Worm (Caenorhabditis elegans) whole organism, L3 larva: ENCODE data around the gene F54E7.9.

Experiments
- R02D3.7 ChIP-seq: fragments of 150-350 bp; optimal IDR thresholded peaks from 2 replicates; lab custom pipeline; 2014; ENCODE audit warnings: missing biosample characterization, missing genetic modification characterization
- ZK546.5 ChIP-seq: sonication (generic microtip); optimal IDR thresholded peaks from 2 replicates; lab custom pipeline; 2017; ENCODE audit warnings: missing biosample characterization, missing genetic modification characterization
- aly-2 ChIP-seq: fragments of 150-350 bp; optimal IDR thresholded peaks from 2 replicates; lab custom pipeline; 2014; ENCODE audit warnings: missing biosample characterization, missing genetic modification characterization
- ama-1 ChIP-seq: fragments of 150-350 bp; optimal IDR thresholded peaks from 2 replicates; lab custom pipeline; 2018
- ceh-28 ChIP-seq: fragments of 150-350 bp; optimal IDR thresholded peaks from 2 replicates; lab custom pipeline; 2014; ENCODE audit warnings: missing biosample characterization, missing genetic modification reagents, missing genetic modification characterization
- ceh-9 ChIP-seq: sonication (generic microtip); optimal IDR thresholded peaks from 2 replicates; lab custom pipeline; 2018; ENCODE audit warnings: missing biosample characterization, missing genetic modification characterization
- egl-27 ChIP-seq: sonication (generic microtip); optimal IDR thresholded peaks from 4 replicates; lab custom pipeline; 2017; ENCODE audit warnings: missing biosample characterization, missing genetic modification reagents, missing genetic modification characterization
- elt-2 ChIP-seq: sonication (generic microtip); optimal IDR thresholded peaks from 2 replicates; lab custom pipeline; 2016; ENCODE audit warnings: missing genetic modification reagents, mild to moderate bottlenecking, missing genetic modification characterization, missing compliant biosample characterization
- elt-3 ChIP-seq, 3 experiments: fragments of 150-350 bp in 1 of 3; sonication (generic microtip) in 2 of 3; optimal IDR thresholded peaks; 2 replicates in 2 of 3; 4 replicates in 1 of 3; lab custom pipeline; 2014 to 2017; ENCODE audit warnings: missing biosample characterization in 3 of 3, missing genetic modification characterization in 3 of 3
- fos-1 ChIP-seq: fragments of 150-350 bp; optimal IDR thresholded peaks from 2 replicates; lab custom pipeline; 2014; ENCODE audit warnings: missing biosample characterization, missing genetic modification characterization
- hmg-11 ChIP-seq: sonication (generic microtip); optimal IDR thresholded peaks from 2 replicates; lab custom pipeline; 2016; ENCODE audit warnings: missing genetic modification characterization, missing compliant biosample characterization
- jun-1 ChIP-seq: fragments of 150-350 bp; optimal IDR thresholded peaks from 2 replicates; lab custom pipeline; 2014; ENCODE audit warnings: missing biosample characterization, missing genetic modification reagents, missing genetic modification characterization
- lin-15B ChIP-seq: fragments of 150-350 bp; optimal IDR thresholded peaks from 2 replicates; lab custom pipeline; 2014; ENCODE audit warnings: missing biosample characterization, missing genetic modification characterization
- lin-39 ChIP-seq: fragments of 150-350 bp; optimal IDR thresholded peaks from 2 replicates; lab custom pipeline; 2018; ENCODE audit warnings: missing biosample characterization, missing genetic modification reagents, missing genetic modification characterization
- lsy-12 ChIP-seq: sonication (generic microtip); optimal IDR thresholded peaks from 2 replicates; lab custom pipeline; 2016; ENCODE audit warnings: mild to moderate bottlenecking, missing genetic modification characterization, missing compliant biosample characterization
- mdl-1 ChIP-seq: fragments of 150-350 bp; optimal IDR thresholded peaks from 2 replicates; lab custom pipeline; 2014; ENCODE audit warnings: missing biosample characterization, missing genetic modification characterization
- nfya-1 ChIP-seq: sonication (generic microtip); optimal IDR thresholded peaks from 2 replicates; lab custom pipeline; 2017; ENCODE audit warnings: missing genetic modification characterization, mild to moderate bottlenecking, missing compliant biosample characterization, antibody characterized with exemption, moderate library complexity; ENCODE audit not compliant: insufficient read depth
- nhr-11 ChIP-seq: fragments of 150-350 bp; optimal IDR thresholded peaks from 2 replicates; lab custom pipeline; 2014; ENCODE audit warnings: missing biosample characterization, missing genetic modification characterization
- nhr-12 ChIP-seq: fragments of 150-350 bp; optimal IDR thresholded peaks from 2 replicates; lab custom pipeline; 2014; ENCODE audit warnings: missing biosample characterization, missing genetic modification characterization
- nhr-23 ChIP-seq: fragments of 150-350 bp; optimal IDR thresholded peaks from 2 replicates; lab custom pipeline; 2014; ENCODE audit warnings: missing biosample characterization, missing genetic modification reagents, missing genetic modification characterization
- nhr-237 ChIP-seq: fragments of 150-350 bp; optimal IDR thresholded peaks from 2 replicates; lab custom pipeline; 2014; ENCODE audit warnings: missing biosample characterization, missing genetic modification characterization
- nhr-25 ChIP-seq: sonication (generic microtip); optimal IDR thresholded peaks from 2 replicates; lab custom pipeline; 2017; ENCODE audit warnings: missing biosample characterization, missing genetic modification characterization
- nhr-43 ChIP-seq: sonication (generic microtip); optimal IDR thresholded peaks from 2 replicates; lab custom pipeline; 2016; ENCODE audit warnings: mild to moderate bottlenecking, missing genetic modification characterization, missing compliant biosample characterization; ENCODE audit not compliant: poor library complexity, severe bottlenecking
- nhr-77 ChIP-seq: fragments of 150-350 bp; optimal IDR thresholded peaks from 2 replicates; lab custom pipeline; 2014; ENCODE audit warnings: missing biosample characterization, missing genetic modification characterization
- pha-4 ChIP-seq: fragments of 150-350 bp; optimal IDR thresholded peaks from 2 replicates; lab custom pipeline; 2014; ENCODE audit warnings: missing biosample characterization, missing genetic modification reagents, missing genetic modification characterization
- pqm-1 ChIP-seq: fragments of 150-350 bp; optimal IDR thresholded peaks from 2 replicates; lab custom pipeline; 2017; ENCODE audit warnings: missing biosample characterization, missing genetic modification characterization, inconsistent platforms
- sea-2 ChIP-seq: fragments of 150-350 bp; sonication (generic microtip); optimal IDR thresholded peaks from 4 replicates; lab custom pipeline; 2014; ENCODE audit warnings: missing biosample characterization, missing genetic modification reagents, missing genetic modification characterization
- skn-1 ChIP-seq: fragments of 150-350 bp; optimal IDR thresholded peaks from 2 replicates; lab custom pipeline; 2014; ENCODE audit warnings: missing biosample characterization, missing genetic modification characterization
- tbx-2 ChIP-seq: sonication (generic microtip); optimal IDR thresholded peaks from 2 replicates; lab custom pipeline; 2016; ENCODE audit warnings: mild to moderate bottlenecking, missing genetic modification characterization, missing compliant biosample characterization
- unc-39 ChIP-seq: sonication (generic microtip); optimal IDR thresholded peaks from 4 replicates; lab custom pipeline; 2017; ENCODE audit warnings: missing biosample characterization, missing genetic modification characterization
- unc-62 ChIP-seq: fragments of 150-350 bp; sonication (generic microtip); optimal IDR thresholded peaks from 4 replicates; lab custom pipeline; 2014; ENCODE audit warnings: missing biosample characterization, missing genetic modification reagents, missing genetic modification characterization
- zag-1 ChIP-seq: fragments of 150-350 bp; optimal IDR thresholded peaks from 2 replicates; lab custom pipeline; 2014; ENCODE audit warnings: missing biosample characterization, missing genetic modification characterization
- ztf-4 ChIP-seq: fragments of 150-350 bp; optimal IDR thresholded peaks from 2 replicates; lab custom pipeline; 2014; ENCODE audit warnings: missing biosample characterization, missing genetic modification characterization

The F54E7.9 gene

DNA sequence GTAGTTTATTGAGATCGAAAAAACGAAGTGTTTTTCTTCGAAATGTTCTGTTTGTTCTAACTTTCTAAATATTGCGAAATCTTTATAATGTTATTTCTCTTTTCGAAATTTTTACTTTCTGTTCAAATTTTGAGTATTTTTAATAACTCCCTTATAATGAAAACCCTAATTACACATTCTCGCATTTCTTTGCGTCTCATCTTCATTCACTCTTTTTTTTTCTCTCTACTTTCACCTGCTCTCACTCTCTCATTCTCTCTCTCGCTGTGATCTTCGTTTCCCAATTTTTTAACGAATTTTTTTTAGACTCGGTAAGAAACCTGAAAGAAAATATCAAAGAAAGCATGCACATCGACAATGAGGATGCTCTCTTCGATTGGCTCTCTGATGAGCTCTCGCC, 33.6 kb upstream of the F54E7.9 start, which contains the start of gene rbm-26:
TSS of gene rbm-26 (plus strand) at position 301 of the 400 bp plus-strand sequence.
- TF ChIP-seq pha-4 (tag; lab: Kevin White, UChicago) = peak; percentile 8
- no peak for TF ChIP-seq nhr-237 (tag; lab: Kevin White, UChicago)
- TF ChIP-seq ZK546.5 (tag; lab: Kevin White, UChicago) = no peak
- TF ChIP-seq elt-2 (tag; lab: Kevin White, UChicago) = no peak

ce11 chrIII:5710676-5711075, 33.0 kb upstream of the F54E7.9 start:
- TF ChIP-seq lsy-12 (peak; percentile 63), nhr-11 (tag; lab: Kevin White, UChicago) (no peak), jun-1 (tag; lab: Kevin White, UChicago) (no peak), pqm-1 (tag; lab: Kevin White, UChicago) (peak; percentile 49), hmg-11 (tag; lab: Kevin White, UChicago) (peak; percentile 5), lin-15B (tag; lab: Kevin White, UChicago) (peak; percentile 55), egl-27 (tag; lab: Kevin White, UChicago) (no peak), ama-1 (lab: Kevin White, UChicago) (peak; percentile 45), R02D3.7 (tag; lab: Kevin White, UChicago) (no peak), unc-62 (GFP tag; lab: Kevin White, UChicago) (peak; percentile 40), nhr-43 (tag; lab: Kevin White, UChicago) (peak; percentile 81), lin-39 (tag; lab: Kevin White, UChicago) (peak; percentile 40), elt-2 (tag; lab: Kevin White, UChicago) (peak; percentile 58), ZK546.5 (tag; lab: Kevin White, UChicago) (no peak), nfya-1 (tag; lab: Kevin White, UChicago) (peak; percentile 95), skn-1 (tag; lab: Kevin White, UChicago) (peak; percentile 18), nhr-25 (tag; lab: Kevin White, UChicago) (peak; percentile 66), nhr-23 (peak; percentile 86), tbx-2 (tag; lab: Kevin White, UChicago) (no peak), aly-2 (no peak), mdl-1 (tag; lab: Kevin White, UChicago) (no peak), pha-4 (tag; lab: Kevin White, UChicago) (no peak), nhr-77 (tag; lab: Kevin White, UChicago) (no peak), ceh-28 (tag; lab: Kevin White, UChicago) (peak; percentile 28)
- TF ChIP-seq, all 47 proteins: peak for 14

DNA sequence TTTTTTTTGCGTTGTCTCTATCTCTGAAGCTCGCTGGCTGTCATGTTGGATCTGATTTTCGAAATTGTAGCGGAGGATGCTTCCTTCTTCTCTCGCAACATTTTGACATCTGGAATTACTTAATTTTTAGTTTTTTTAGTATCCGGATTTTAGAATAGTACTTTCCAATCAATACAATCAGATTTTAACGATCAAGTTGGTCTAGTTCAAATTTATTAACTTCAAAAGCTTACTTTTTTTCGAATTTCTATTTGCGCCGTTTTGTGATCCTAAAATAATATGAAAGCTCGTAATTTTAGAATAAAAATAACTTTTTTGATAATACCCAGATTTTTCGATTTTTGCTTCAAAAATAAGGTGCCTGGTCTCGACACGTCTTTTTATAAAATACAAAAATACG, 32.4 kb upstream of the F54E7.9 start, which contains the start of gene B0336.12:
TSS of gene B0336.12 (minus strand) at position 101 of the 400 bp plus-strand sequence.
- no peak for TF ChIP-seq fos-1 (tag; lab: Kevin White, UChicago)
- TF ChIP-seq nhr-237 (tag; lab: Kevin White, UChicago) = no peak
- no peak for TF ChIP-seq sea-2 (GFP tag; lab: Kevin White, UChicago)
- TF ChIP-seq jun-1 (tag; lab: Kevin White, UChicago) = no peak
- TF ChIP-seq ceh-9 = no peak
- no peak for TF ChIP-seq ztf-4 (tag; lab: Kevin White, UChicago)
- no peak for TF ChIP-seq nhr-12 (tag; lab: Kevin White, UChicago)
- no peak for TF ChIP-seq elt-3 (tag; optimal IDR thresholded peaks at IDR 0.05; lab: Kevin White, UChicago)
- TF ChIP-seq hmg-11 (tag; lab: Kevin White, UChicago) = no peak
- TF ChIP-seq unc-39 (tag; lab: Kevin White, UChicago) = no peak
- TF ChIP-seq nhr-43 (tag; lab: Kevin White, UChicago) = no peak
- no peak for TF ChIP-seq skn-1 (tag; lab: Kevin White, UChicago)
- no peak for TF ChIP-seq lin-15B (tag; lab: Kevin White, UChicago)
- no peak for TF ChIP-seq zag-1
- no peak for TF ChIP-seq pqm-1 (tag; lab: Kevin White, UChicago)
- no peak for TF ChIP-seq mdl-1 (tag; lab: Kevin White, UChicago)
- TF ChIP-seq egl-27 (tag; lab: Kevin White, UChicago) = no peak
- TF ChIP-seq R02D3.7 (tag; lab: Kevin White, UChicago) = no peak

DNA sequence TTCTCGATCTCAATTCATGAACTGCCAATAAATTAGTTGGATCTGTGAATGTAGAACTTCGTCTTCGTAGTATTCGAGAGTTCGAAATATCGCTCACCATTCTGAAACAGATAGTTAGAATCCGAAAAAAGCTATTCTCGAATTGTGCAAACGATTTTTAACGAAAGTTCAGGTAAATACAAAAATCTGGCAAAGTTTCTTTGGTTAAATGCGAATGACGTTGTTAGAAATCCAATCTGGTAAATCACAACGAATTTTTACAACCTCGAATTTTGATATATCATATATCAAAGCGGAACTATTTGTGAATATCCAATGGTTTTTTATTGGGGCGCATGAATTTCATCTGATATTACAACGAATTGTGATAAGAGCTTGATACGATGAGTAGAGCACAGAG, 31.5 kb upstream of the F54E7.9 start, which contains the start of gene hpo-28:
TSS of gene hpo-28 (minus strand) at position 101 of the 400 bp plus-strand sequence.
- TF ChIP-seq ama-1 (lab: Kevin White, UChicago) = no peak
- TF ChIP-seq elt-2 (tag; lab: Kevin White, UChicago) = peak; percentile 28
- TF ChIP-seq, all 47 proteins: peak for 1
